Worm (Caenorhabditis elegans) whole organism, young adult: Measurements from ENCODE around the gene H43I07.1.

ENCODE experiments used
- B0261.1 ChIP-seq: sonication (generic microtip); optimal IDR thresholded peaks from 2 replicates; lab custom pipeline; 2016; ENCODE audit warnings: mild to moderate bottlenecking, missing genetic modification characterization, moderate library complexity, missing compliant biosample characterization
- C06A6.2 ChIP-seq: fragments of 200-800 bp; sonication (Bioruptor generic); conservative IDR thresholded peaks from 2 replicates; pipeline ENCODE4 v1.3.6; 2022; ENCODE audit warnings: missing genetic modification characterization, missing compliant biosample characterization
- F22D6.2 ChIP-seq: sonication (generic microtip); optimal IDR thresholded peaks from 2 replicates; lab custom pipeline; 2016; ENCODE audit warnings: mild to moderate bottlenecking, missing genetic modification characterization, missing compliant biosample characterization
- F33H1.4 ChIP-seq: fragments of 200-800 bp; sonication (Bioruptor generic); IDR thresholded peaks from 2 replicates; pipeline ENCODE4 v1.3.6; 2022; ENCODE audit warnings: missing genetic modification reagents, missing genetic modification characterization, missing compliant biosample characterization
- Y53F4B.3 ChIP-seq: fragments of 200-800 bp; sonication (Bioruptor generic); IDR thresholded peaks from 2 replicates; pipeline ENCODE4 v1.3.6; 2022; ENCODE audit warnings: missing genetic modification reagents, missing genetic modification characterization, missing compliant biosample characterization
- ama-1 ChIP-seq, 3 experiments: fragments of 150-350 bp in 1 of 3; sonication (generic microtip) in 2 of 3; optimal IDR thresholded peaks; 2 replicates each; lab custom pipeline; 2014 to 2018; ENCODE audit warnings: missing biosample characterization in 2 of 3, missing genetic modification characterization in 2 of 3, missing genetic modification reagents in 2 of 3
- bed-2 ChIP-seq: fragments of 200-800 bp; sonication (Bioruptor generic); IDR thresholded peaks from 2 replicates; pipeline ENCODE4 v1.3.6; 2022; ENCODE audit warnings: missing genetic modification reagents, missing genetic modification characterization, missing compliant biosample characterization
- ceh-58 ChIP-seq: fragments of 200-800 bp; sonication (Bioruptor generic); IDR thresholded peaks from 2 replicates; pipeline ENCODE4 v1.3.6; 2022; ENCODE audit warnings: missing genetic modification characterization, missing compliant biosample characterization
- dpff-1 ChIP-seq: sonication (generic microtip); optimal IDR thresholded peaks from 2 replicates; lab custom pipeline; 2017; ENCODE audit warnings: mild to moderate bottlenecking, missing genetic modification characterization, missing compliant biosample characterization
- egl-18 ChIP-seq: fragments of 200-800 bp; sonication (Bioruptor generic); IDR thresholded peaks from 2 replicates; pipeline ENCODE4 v1.3.6; 2022; ENCODE audit warnings: missing genetic modification reagents, missing genetic modification characterization, missing compliant biosample characterization
- ekl-4 ChIP-seq: fragments of 200-800 bp; sonication (Bioruptor generic); IDR thresholded peaks from 2 replicates; pipeline ENCODE4 v1.3.6; 2022; ENCODE audit warnings: missing genetic modification reagents, missing genetic modification characterization, missing compliant biosample characterization
- him-1 ChIP-seq: sonication (generic microtip); optimal IDR thresholded peaks from 2 replicates; lab custom pipeline; 2016; ENCODE audit warnings: missing genotype, missing genetic modification reagents, missing genetic modification characterization, missing compliant biosample characterization
- hlh-12 ChIP-seq: sonication (generic microtip); optimal IDR thresholded peaks from 2 replicates; lab custom pipeline; 2016; ENCODE audit warnings: missing genetic modification characterization, missing compliant biosample characterization
- let-526 ChIP-seq: fragments of 200-800 bp; sonication (Bioruptor generic); IDR thresholded peaks from 2 replicates; pipeline ENCODE4 v1.3.6; 2022; ENCODE audit warnings: missing genetic modification reagents, missing genetic modification characterization, missing compliant biosample characterization
- lsy-27 ChIP-seq: sonication (generic microtip); optimal IDR thresholded peaks from 2 replicates; lab custom pipeline; 2017; ENCODE audit warnings: missing genetic modification characterization, mild to moderate bottlenecking, missing compliant biosample characterization, antibody characterized with exemption, missing genotype, borderline replicate concordance; ENCODE audit not compliant: insufficient read depth
- madf-10 ChIP-seq: sonication (generic microtip); optimal IDR thresholded peaks from 2 replicates; lab custom pipeline; 2016; ENCODE audit warnings: mild to moderate bottlenecking, missing genetic modification characterization, missing compliant biosample characterization
- mes-4 ChIP-seq: sonication (generic microtip); optimal IDR thresholded peaks from 2 replicates; lab custom pipeline; 2016; ENCODE audit warnings: missing genotype, missing genetic modification characterization, missing compliant biosample characterization
- mxl-1 ChIP-seq: sonication (generic microtip); optimal IDR thresholded peaks from 2 replicates; lab custom pipeline; 2016; ENCODE audit warnings: missing genetic modification characterization, missing compliant biosample characterization
- nhr-80 ChIP-seq: sonication (generic microtip); optimal IDR thresholded peaks from 2 replicates; lab custom pipeline; 2016; ENCODE audit warnings: missing genetic modification characterization, missing compliant biosample characterization
- rcor-1 ChIP-seq: fragments of 200-800 bp; sonication (Bioruptor generic); IDR thresholded peaks from 2 replicates; pipeline ENCODE4 v1.3.6; 2022; ENCODE audit warnings: missing genetic modification reagents, missing genetic modification characterization, missing compliant biosample characterization
- rpc-1 ChIP-seq, 2 experiments: fragments of 150-350 bp in 1 of 2; sonication (generic microtip) in 1 of 2; optimal IDR thresholded peaks; 2 replicates each; lab custom pipeline; 2014 to 2018; ENCODE audit warnings: missing biosample characterization in 1 of 2, missing genetic modification characterization in 1 of 2, missing genetic modification reagents in 1 of 2, missing genotype in 1 of 2
- sea-2 ChIP-seq: fragments of 200-800 bp; sonication (Bioruptor generic); IDR thresholded peaks from 2 replicates; pipeline ENCODE4 v1.3.6; 2022; ENCODE audit warnings: missing genetic modification characterization, missing compliant biosample characterization
- snpc-1.1 ChIP-seq: sonication (generic microtip); optimal IDR thresholded peaks from 2 replicates; lab custom pipeline; 2017; ENCODE audit warnings: missing genetic modification characterization, mild to moderate bottlenecking, missing compliant biosample characterization, antibody characterized with exemption, moderate library complexity, missing genotype, missing genetic modification reagents; ENCODE audit not compliant: insufficient read depth
- snpc-1.3 ChIP-seq: sonication (generic microtip); optimal IDR thresholded peaks from 2 replicates; lab custom pipeline; 2017; ENCODE audit warnings: missing genetic modification characterization, mild to moderate bottlenecking, missing compliant biosample characterization, antibody characterized with exemption, moderate library complexity, missing genotype, missing genetic modification reagents; ENCODE audit not compliant: insufficient read depth
- snpc-3.4 ChIP-seq: sonication (generic microtip); optimal IDR thresholded peaks from 2 replicates; lab custom pipeline; 2017; ENCODE audit warnings: missing genetic modification characterization, mild to moderate bottlenecking, missing compliant biosample characterization, antibody characterized with exemption, moderate library complexity, missing genotype, missing genetic modification reagents
- snpc-4 ChIP-seq, 5 experiments: fragments of 150-350 bp in 1 of 5; sonication (generic microtip) in 4 of 5; optimal IDR thresholded peaks; 2 replicates each; lab custom pipeline; 2014 to 2018; ENCODE audit warnings: missing genetic modification characterization in 5 of 5, missing biosample characterization in 3 of 5, antibody characterized with exemption in 2 of 5, mild to moderate bottlenecking in 2 of 5, missing compliant biosample characterization in 2 of 5, missing genotype in 2 of 5, moderate library complexity in 2 of 5, missing genetic modification reagents in 1 of 5
- tbx-9 ChIP-seq: sonication (generic microtip); optimal IDR thresholded peaks from 2 replicates; lab custom pipeline; 2016; ENCODE audit warnings: borderline replicate concordance, missing genetic modification characterization, inconsistent platforms, missing compliant biosample characterization

Gene H43I07.1

ce11 chrV:4241555-4241954, 37.0 kb downstream of the H43I07.1 start:
- TF ChIP-seq tbx-9 (tag; lab: Kevin White, UChicago) (no peak), C06A6.2 (no peak), ceh-58 (GFP tag; lab: Robert Waterston, UW) (no peak), let-526 (GFP tag; lab: Robert Waterston, UW) (no peak), nhr-80 (no peak)

ce11 chrV:4242431-4242830, 37.9 kb downstream of the H43I07.1 start, which contains the start of gene srt-12:
srt-12 (minus strand) TSS chrV:4242531.
- TF ChIP-seq egl-18 (GFP tag; lab: Robert Waterston, UW) (no peak), hlh-12 (no peak), snpc-4 (GFP tag; optimal IDR thresholded peaks at IDR 0.05; lab: Kevin White, UChicago) (no peak), snpc-4 (tag; optimal IDR thresholded peaks at IDR 0.05; lab: Kevin White, UChicago) (no peak), tbx-9 (tag; lab: Kevin White, UChicago) (no peak), him-1 (tag; lab: Kevin White, UChicago) (no peak), ama-1 (optimal IDR thresholded peaks at IDR 0.05; lab: Kevin White, UChicago) (no peak), ama-1 (GFP tag; optimal IDR thresholded peaks at IDR 0.05; lab: Kevin White, UChicago) (no peak), rcor-1 (no peak), madf-10 (no peak)

ce11 chrV:4248359-4248758, 43.8 kb downstream of the H43I07.1 start:
- peak; percentile 37 for TF ChIP-seq snpc-1.1 (tag; lab: Kevin White, UChicago)
- TF ChIP-seq snpc-4 (GFP tag; optimal IDR thresholded peaks at IDR 0.05; lab: Kevin White, UChicago) = peak; percentile 46
- TF ChIP-seq snpc-4 (tag; optimal IDR thresholded peaks at IDR 0.05; lab: Kevin White, UChicago) = peak in 2 of 4 experiments; percentile 87 to 94
- TF ChIP-seq lsy-27 (tag; lab: Kevin White, UChicago) = no peak
- TF ChIP-seq, all 124 proteins: peak for 2

- TF ChIP-seq snpc-1.3 = no peak
- TF ChIP-seq madf-10 = no peak
- TF ChIP-seq Y53F4B.3 (GFP tag; lab: Robert Waterston, UW) = no peak
- no peak for TF ChIP-seq rpc-1 (optimal IDR thresholded peaks at IDR 0.05; lab: Kevin White, UChicago)
- no peak for TF ChIP-seq rpc-1 (tag; optimal IDR thresholded peaks at IDR 0.05; lab: Kevin White, UChicago)
- no peak for TF ChIP-seq sea-2 (GFP tag; lab: Robert Waterston, UW)
- no peak for TF ChIP-seq mes-4
- no peak for TF ChIP-seq B0261.1 (tag; lab: Kevin White, UChicago)
These were observed 45.5 kb downstream of the H43I07.1 start, which contains the start of gene srt-13 for ce11 chrV:4250047-4250446. srt-13 (minus strand) TSS chrV:4250147.

- TF ChIP-seq ekl-4 (GFP tag; lab: Robert Waterston, UW) (no peak), F22D6.2 (no peak), dpff-1 (tag; lab: Kevin White, UChicago) (no peak), snpc-3.4 (tag; lab: Kevin White, UChicago) (no peak), bed-2 (GFP tag; lab: Robert Waterston, UW) (no peak), mxl-1 (no peak), F33H1.4 (GFP tag; lab: Robert Waterston, UW) (no peak)
These were observed 52.0 kb downstream of the H43I07.1 start, which contains the start of gene srt-14 for ce11 chrV:4256474-4256873. srt-14 (minus strand) TSS chrV:4256574.
